Fruit fly (Drosophila melanogaster) S2 (cell line): ENCODE data around the gene Dbp73D.

ENCODE experiments used
- CG8478 ChIP-seq: fragments of >200 bp; optimal IDR thresholded peaks from 2 replicates; lab custom pipeline; 2018
- CTCF ChIP-seq, 2 experiments: fragments of >200 bp; optimal IDR thresholded peaks; 2 replicates each; lab custom pipeline; 2018

DNA sequence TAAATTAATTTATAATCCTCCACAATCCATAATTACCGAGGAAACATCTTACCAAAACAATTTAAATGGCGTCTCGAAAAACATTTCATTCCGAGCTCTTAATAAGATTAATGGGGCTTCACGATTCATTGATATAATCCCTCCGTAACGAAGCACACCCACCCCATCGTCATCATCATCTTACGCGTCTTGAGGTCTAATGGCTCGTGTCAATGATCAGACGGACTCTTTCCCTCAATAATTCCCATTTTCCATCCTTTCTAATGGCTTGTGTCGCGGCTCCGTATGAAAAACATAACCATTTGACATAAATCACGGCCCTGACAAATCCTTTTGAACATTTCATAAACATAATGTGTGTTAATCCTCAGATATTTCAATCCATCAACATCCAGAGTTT is 36.3 kb upstream of the Dbp73D start:
- no peak for TF ChIP-seq CG8478 (lab: Kevin White, UChicago)
- no peak for TF ChIP-seq CTCF (optimal IDR thresholded peaks at IDR 0.05; lab: Kevin White, UChicago)
